Worm (Caenorhabditis elegans) whole organism, young adult: ENCODE results near the gene spp-28.
A peak's percentile ranks its signal among the peaks of the same experiment; 100 is the strongest.

ENCODE experiments used
- B0019.2 ChIP-seq: fragments of 200-800 bp; sonication (Bioruptor generic); conservative IDR thresholded peaks from 2 replicates; pipeline ENCODE4 v1.3.6; 2022; ENCODE audit warnings: missing genetic modification reagents, missing genetic modification characterization, missing compliant biosample characterization
- C06A6.2 ChIP-seq: fragments of 200-800 bp; sonication (Bioruptor generic); conservative IDR thresholded peaks from 2 replicates; pipeline ENCODE4 v1.3.6; 2022; ENCODE audit warnings: missing genetic modification characterization, missing compliant biosample characterization
- F22D6.2 ChIP-seq: sonication (generic microtip); optimal IDR thresholded peaks from 2 replicates; lab custom pipeline; 2016; ENCODE audit warnings: mild to moderate bottlenecking, missing genetic modification characterization, missing compliant biosample characterization
- F23B12.7 ChIP-seq: sonication (generic microtip); optimal IDR thresholded peaks from 2 replicates; lab custom pipeline; 2017; ENCODE audit warnings: missing genetic modification characterization, mild to moderate bottlenecking, missing compliant biosample characterization, antibody characterized with exemption, moderate library complexity; ENCODE audit not compliant: insufficient read depth
- F33H1.4 ChIP-seq: fragments of 200-800 bp; sonication (Bioruptor generic); IDR thresholded peaks from 2 replicates; pipeline ENCODE4 v1.3.6; 2022; ENCODE audit warnings: missing genetic modification reagents, missing genetic modification characterization, missing compliant biosample characterization
- F52B5.7 ChIP-seq: sonication (generic microtip); optimal IDR thresholded peaks from 2 replicates; lab custom pipeline; 2016; ENCODE audit warnings: mild to moderate bottlenecking, missing genetic modification characterization, missing compliant biosample characterization
- K12H6.12 ChIP-seq: fragments of 200-800 bp; sonication (Bioruptor generic); optimal IDR thresholded peaks from 2 replicates; lab custom pipeline; 2018; ENCODE audit warnings: mild to moderate bottlenecking, missing genetic modification characterization, missing compliant biosample characterization
- T07F8.4 ChIP-seq: sonication (generic microtip); optimal IDR thresholded peaks from 2 replicates; lab custom pipeline; 2016; ENCODE audit warnings: mild to moderate bottlenecking, missing genetic modification characterization, moderate library complexity, missing compliant biosample characterization
- Y53G8AR.9 ChIP-seq: fragments of 200-800 bp; sonication (Bioruptor generic); conservative IDR thresholded peaks from 2 replicates; pipeline ENCODE4 v1.3.6; 2022; ENCODE audit warnings: missing genetic modification reagents, missing genetic modification characterization, missing compliant biosample characterization
- ZK185.1 ChIP-seq: sonication (generic microtip); optimal IDR thresholded peaks from 2 replicates; lab custom pipeline; 2016; ENCODE audit warnings: mild to moderate bottlenecking, missing genetic modification characterization, missing compliant biosample characterization; ENCODE audit not compliant: poor library complexity, severe bottlenecking
- ama-1 ChIP-seq, 3 experiments: fragments of 150-350 bp in 1 of 3; sonication (generic microtip) in 2 of 3; optimal IDR thresholded peaks; 2 replicates each; lab custom pipeline; 2014 to 2018; ENCODE audit warnings: missing biosample characterization in 2 of 3, missing genetic modification characterization in 2 of 3, missing genetic modification reagents in 2 of 3
- aptf-2 ChIP-seq: fragments of 200-800 bp; sonication (Bioruptor generic); conservative IDR thresholded peaks from 2 replicates; pipeline ENCODE4 v1.3.6; 2022; ENCODE audit warnings: missing genetic modification reagents, missing genetic modification characterization, missing compliant biosample characterization
- aptf-3 ChIP-seq: fragments of 200-800 bp; sonication (Bioruptor generic); IDR thresholded peaks from 2 replicates; pipeline ENCODE4 v1.3.6; 2022; ENCODE audit warnings: missing genetic modification characterization, missing compliant biosample characterization
- attf-3 ChIP-seq: fragments of 200-800 bp; sonication (Bioruptor generic); conservative IDR thresholded peaks from 2 replicates; pipeline ENCODE4 v1.3.6; 2022; ENCODE audit warnings: missing genetic modification reagents, missing genetic modification characterization, missing compliant biosample characterization
- bed-1 ChIP-seq: fragments of 200-800 bp; sonication (Bioruptor generic); IDR thresholded peaks from 2 replicates; pipeline ENCODE4 v1.3.6; 2022; ENCODE audit warnings: missing genetic modification reagents, missing genetic modification characterization, missing compliant biosample characterization
- bed-2 ChIP-seq: fragments of 200-800 bp; sonication (Bioruptor generic); IDR thresholded peaks from 2 replicates; pipeline ENCODE4 v1.3.6; 2022; ENCODE audit warnings: missing genetic modification reagents, missing genetic modification characterization, missing compliant biosample characterization
- ceh-100 ChIP-seq: fragments of 200-800 bp; sonication (Bioruptor generic); IDR thresholded peaks from 2 replicates; pipeline ENCODE4 v1.3.6; 2022; ENCODE audit warnings: missing genetic modification reagents, missing genetic modification characterization, missing compliant biosample characterization
- ceh-27 ChIP-seq: fragments of 200-800 bp; sonication (Bioruptor generic); optimal IDR thresholded peaks from 2 replicates; lab custom pipeline; 2018; ENCODE audit warnings: mild to moderate bottlenecking, missing genetic modification characterization, moderate library complexity, missing compliant biosample characterization
- egrh-3 ChIP-seq: fragments of 200-800 bp; sonication (Bioruptor generic); IDR thresholded peaks from 2 replicates; pipeline ENCODE4 v1.3.6; 2022; ENCODE audit warnings: missing genetic modification reagents, missing genetic modification characterization, missing compliant biosample characterization
- him-1 ChIP-seq: sonication (generic microtip); optimal IDR thresholded peaks from 2 replicates; lab custom pipeline; 2016; ENCODE audit warnings: missing genotype, missing genetic modification reagents, missing genetic modification characterization, missing compliant biosample characterization
- hlh-12 ChIP-seq: sonication (generic microtip); optimal IDR thresholded peaks from 2 replicates; lab custom pipeline; 2016; ENCODE audit warnings: missing genetic modification characterization, missing compliant biosample characterization
- hlh-26 ChIP-seq: fragments of 200-800 bp; sonication (Bioruptor generic); conservative IDR thresholded peaks from 2 replicates; pipeline ENCODE4 v1.3.6; 2022; ENCODE audit warnings: missing genetic modification reagents, missing genetic modification characterization, missing compliant biosample characterization
- lag-1 ChIP-seq: fragments of 200-800 bp; sonication (Bioruptor generic); IDR thresholded peaks from 2 replicates; pipeline ENCODE4 v1.3.6; 2022; ENCODE audit warnings: missing genetic modification reagents, missing genetic modification characterization, missing compliant biosample characterization
- let-526 ChIP-seq: fragments of 200-800 bp; sonication (Bioruptor generic); IDR thresholded peaks from 2 replicates; pipeline ENCODE4 v1.3.6; 2022; ENCODE audit warnings: missing genetic modification reagents, missing genetic modification characterization, missing compliant biosample characterization
- lin-26 ChIP-seq: fragments of 200-800 bp; sonication (Bioruptor generic); IDR thresholded peaks from 2 replicates; pipeline ENCODE4 v1.3.6; 2022; ENCODE audit warnings: missing genetic modification reagents, missing genetic modification characterization, missing compliant biosample characterization
- lin-35 ChIP-seq, 3 experiments: fragments of 150-350 bp in 2 of 3; sonication (generic microtip) in 1 of 3; optimal IDR thresholded peaks; 2 replicates each; lab custom pipeline; 2014 to 2018; ENCODE audit warnings: missing biosample characterization in 3 of 3, missing genetic modification characterization in 3 of 3, missing genetic modification reagents in 3 of 3
- lin-40 ChIP-seq: sonication (generic microtip); optimal IDR thresholded peaks from 2 replicates; lab custom pipeline; 2016; ENCODE audit warnings: missing genetic modification characterization, mild to moderate bottlenecking, missing compliant biosample characterization, missing genotype, missing genetic modification reagents
- lir-1 ChIP-seq: fragments of 200-800 bp; sonication (Bioruptor generic); conservative IDR thresholded peaks from 2 replicates; pipeline ENCODE4 v1.3.6; 2022; ENCODE audit warnings: missing genetic modification reagents, missing genetic modification characterization, missing compliant biosample characterization
- madf-8 ChIP-seq: fragments of 200-800 bp; sonication (Bioruptor generic); conservative IDR thresholded peaks from 2 replicates; pipeline ENCODE4 v1.3.6; 2022; ENCODE audit warnings: missing genetic modification reagents, missing genetic modification characterization, missing compliant biosample characterization
- mel-28 ChIP-seq: sonication (generic microtip); optimal IDR thresholded peaks from 2 replicates; lab custom pipeline; 2016; ENCODE audit warnings: borderline replicate concordance, mild to moderate bottlenecking, missing genetic modification characterization, missing compliant biosample characterization
- mxl-1 ChIP-seq: sonication (generic microtip); optimal IDR thresholded peaks from 2 replicates; lab custom pipeline; 2016; ENCODE audit warnings: missing genetic modification characterization, missing compliant biosample characterization
- nfyb-1 ChIP-seq: fragments of 200-800 bp; sonication (Bioruptor generic); IDR thresholded peaks from 2 replicates; pipeline ENCODE4 v1.3.6; 2022; ENCODE audit warnings: missing genetic modification reagents, missing genetic modification characterization, missing compliant biosample characterization
- nhr-27 ChIP-seq: fragments of 200-800 bp; sonication (Bioruptor generic); optimal IDR thresholded peaks from 2 replicates; lab custom pipeline; 2018; ENCODE audit warnings: mild to moderate bottlenecking, missing genetic modification characterization, moderate library complexity, missing compliant biosample characterization
- nhr-80 ChIP-seq: sonication (generic microtip); optimal IDR thresholded peaks from 2 replicates; lab custom pipeline; 2016; ENCODE audit warnings: missing genetic modification characterization, missing compliant biosample characterization
- pha-4 ChIP-seq: fragments of 150-350 bp; sonication (generic microtip); optimal IDR thresholded peaks from 2 replicates; lab custom pipeline; 2014; ENCODE audit warnings: missing biosample characterization, missing genetic modification reagents, missing genetic modification characterization
- rec-8 ChIP-seq, 2 experiments: sonication (generic microtip); optimal IDR thresholded peaks; 2 replicates each; lab custom pipeline; 2016; ENCODE audit warnings: mild to moderate bottlenecking in 2 of 2, missing genetic modification characterization in 2 of 2, missing genetic modification reagents in 2 of 2, missing genotype in 2 of 2, missing biosample characterization in 1 of 2, missing compliant biosample characterization in 1 of 2, moderate library complexity in 1 of 2
- repo-1 ChIP-seq: sonication (generic microtip); optimal IDR thresholded peaks from 2 replicates; lab custom pipeline; 2017; ENCODE audit warnings: mild to moderate bottlenecking, missing genetic modification characterization, missing compliant biosample characterization
- sea-2 ChIP-seq: fragments of 200-800 bp; sonication (Bioruptor generic); IDR thresholded peaks from 2 replicates; pipeline ENCODE4 v1.3.6; 2022; ENCODE audit warnings: missing genetic modification characterization, missing compliant biosample characterization
- snpc-3.4 ChIP-seq: sonication (generic microtip); optimal IDR thresholded peaks from 2 replicates; lab custom pipeline; 2017; ENCODE audit warnings: missing genetic modification characterization, mild to moderate bottlenecking, missing compliant biosample characterization, antibody characterized with exemption, moderate library complexity, missing genotype, missing genetic modification reagents
- somi-1 ChIP-seq: fragments of 200-800 bp; sonication (Bioruptor generic); optimal IDR thresholded peaks from 2 replicates; lab custom pipeline; 2018; ENCODE audit warnings: mild to moderate bottlenecking, missing genetic modification characterization, missing compliant biosample characterization
- tbx-9 ChIP-seq: sonication (generic microtip); optimal IDR thresholded peaks from 2 replicates; lab custom pipeline; 2016; ENCODE audit warnings: borderline replicate concordance, missing genetic modification characterization, inconsistent platforms, missing compliant biosample characterization
- unc-130 ChIP-seq: sonication (generic microtip); optimal IDR thresholded peaks from 2 replicates; lab custom pipeline; 2016; ENCODE audit warnings: missing genetic modification reagents, missing genetic modification characterization, missing compliant biosample characterization
- xnd-1 ChIP-seq: sonication (generic microtip); optimal IDR thresholded peaks from 2 replicates; lab custom pipeline; 2016; ENCODE audit warnings: missing genotype, missing genetic modification reagents, missing genetic modification characterization, missing compliant biosample characterization
- zim-3 ChIP-seq: sonication (generic microtip); optimal IDR thresholded peaks from 2 replicates; lab custom pipeline; 2017; ENCODE audit warnings: mild to moderate bottlenecking, missing genetic modification characterization, moderate library complexity, missing compliant biosample characterization
- ztf-26 ChIP-seq: sonication (generic microtip); optimal IDR thresholded peaks from 2 replicates; lab custom pipeline; 2017; ENCODE audit warnings: missing genetic modification characterization, missing compliant biosample characterization
- ztf-3 ChIP-seq: fragments of 200-800 bp; sonication (Bioruptor generic); optimal IDR thresholded peaks from 2 replicates; lab custom pipeline; 2018; ENCODE audit warnings: mild to moderate bottlenecking, missing genetic modification characterization, missing compliant biosample characterization

spp-28 gene

ce11 chrIII:4190241-4190640 is at the start of gene spp-28:
Gene spp-28, minus strand, starts transcription at chrIII:4190341.
- TF ChIP-seq bed-2 (GFP tag; lab: Robert Waterston, UW) (no peak), T07F8.4 (tag; lab: Kevin White, UChicago) (no peak), lin-35 (GFP tag; optimal IDR thresholded peaks at IDR 0.05; lab: Kevin White, UChicago) (no peak), snpc-3.4 (tag; lab: Kevin White, UChicago) (no peak), xnd-1 (tag; lab: Kevin White, UChicago) (no peak), F52B5.7 (tag; lab: Kevin White, UChicago) (no peak), ztf-26 (no peak), aptf-2 (GFP tag; lab: Robert Waterston, UW) (no peak), ztf-3 (GFP tag; lab: Kevin White, UChicago) (no peak), egrh-3 (GFP tag; lab: Robert Waterston, UW) (no peak), F33H1.4 (GFP tag; lab: Robert Waterston, UW) (no peak), ceh-27 (GFP tag; lab: Kevin White, UChicago) (no peak), attf-3 (GFP tag; lab: Robert Waterston, UW) (no peak)

- TF ChIP-seq madf-8 (GFP tag; lab: Robert Waterston, UW), result no peak
- peak; percentile 72 for TF ChIP-seq pha-4 (tag; lab: Kevin White, UChicago)
- peak; percentile 77 for TF ChIP-seq let-526
- no peak for TF ChIP-seq B0019.2
- peak; percentile 93 for TF ChIP-seq nhr-80 (tag; lab: Kevin White, UChicago)
- no peak for TF ChIP-seq mxl-1 (tag; lab: Kevin White, UChicago)
- TF ChIP-seq unc-130 (GFP tag; lab: Kevin White, UChicago), result no peak
- no peak for TF ChIP-seq aptf-3 (GFP tag; lab: Robert Waterston, UW)
- TF ChIP-seq F22D6.2 (tag; lab: Kevin White, UChicago), result peak; percentile 72
- no peak for TF ChIP-seq nhr-27 (tag; lab: Kevin White, UChicago)
- TF ChIP-seq mel-28, result no peak
- peak; percentile 88 for TF ChIP-seq K12H6.12 (tag; lab: Kevin White, UChicago)
- TF ChIP-seq somi-1 (GFP tag; lab: Kevin White, UChicago), result peak; percentile 93
- no peak for TF ChIP-seq bed-1
- no peak for TF ChIP-seq Y53G8AR.9 (GFP tag; lab: Robert Waterston, UW)
- no peak for TF ChIP-seq sea-2
- TF ChIP-seq ZK185.1 (tag; lab: Kevin White, UChicago), result peak; percentile 76
- TF ChIP-seq T07F8.4 (tag; lab: Kevin White, UChicago), result no peak
- peak in 1 of 3 experiments; percentile 46 for TF ChIP-seq lin-35 (GFP tag; optimal IDR thresholded peaks at IDR 0.05; lab: Kevin White, UChicago)
- TF ChIP-seq lin-40 (tag; lab: Kevin White, UChicago), result peak; percentile 93
- TF ChIP-seq F33H1.4 (GFP tag; lab: Robert Waterston, UW), result no peak
- no peak for TF ChIP-seq lag-1
- peak; percentile 52 for TF ChIP-seq ztf-3 (GFP tag; lab: Kevin White, UChicago)
- TF ChIP-seq him-1 (tag; lab: Kevin White, UChicago), result no peak
- peak; percentile 86 for TF ChIP-seq C06A6.2 (GFP tag; lab: Robert Waterston, UW)
- no peak for TF ChIP-seq hlh-12 (tag; lab: Kevin White, UChicago)
- TF ChIP-seq ceh-100 (GFP tag; lab: Robert Waterston, UW), result no peak
- TF ChIP-seq zim-3 (tag; lab: Kevin White, UChicago), result no peak
- no peak; the same call in 1 of the 2 replicates for TF ChIP-seq lir-1 (GFP tag; lab: Robert Waterston, UW)
- TF ChIP-seq ama-1 (optimal IDR thresholded peaks at IDR 0.05; lab: Kevin White, UChicago), result no peak
- TF ChIP-seq ama-1 (GFP tag; optimal IDR thresholded peaks at IDR 0.05; lab: Kevin White, UChicago), result no peak
- TF ChIP-seq F23B12.7 (tag; lab: Kevin White, UChicago), result peak; percentile 33
- TF ChIP-seq tbx-9 (tag; lab: Kevin White, UChicago), result no peak
- no peak for TF ChIP-seq repo-1 (tag; lab: Kevin White, UChicago)
- TF ChIP-seq hlh-26, result no peak
- TF ChIP-seq lin-26 (GFP tag; lab: Robert Waterston, UW), result peak; percentile 57; the same call in 1 of the 2 replicates
- peak; percentile 86 for TF ChIP-seq nfyb-1 (GFP tag; lab: Robert Waterston, UW)
- peak; percentile 34; the same call in 1 of the 2 replicates for TF ChIP-seq egrh-3 (GFP tag; lab: Robert Waterston, UW)
- TF ChIP-seq rec-8 (tag; optimal IDR thresholded peaks at IDR 0.05; lab: Kevin White, UChicago), result no peak
Observed at ce11 chrIII:4237660-4238059, 47.5 kb upstream of the spp-28 start.
